Fruit fly (Drosophila melanogaster): ENCODE data around the gene plh.

dm6 chr3R:5031881-5032280 lies 21.1 kb upstream of the plh start:
- TF ChIP-seq Snoo (tag; optimal IDR thresholded peaks at IDR 0.05) (no peak), CG15710 (tag; optimal IDR thresholded peaks at IDR 0.05) (no peak), gl (tag; optimal IDR thresholded peaks at IDR 0.05) (no peak), Ets98B (GFP tag; IDR thresholded peaks at IDR 0.05) (no peak), CG8159 (tag; optimal IDR thresholded peaks at IDR 0.05) (no peak), CG12605 (GFP tag; IDR thresholded peaks at IDR 0.05) (no peak), D1 (tag; optimal IDR thresholded peaks at IDR 0.05) (no peak), Pif1B (GFP tag; optimal IDR thresholded peaks at IDR 0.05) (no peak), fd96Ca (GFP tag; IDR thresholded peaks at IDR 0.05) (no peak), CG10348 (GFP tag; IDR thresholded peaks at IDR 0.05) (no peak), EcR (GFP tag; optimal IDR thresholded peaks at IDR 0.05) (no peak), rn (GFP tag; IDR thresholded peaks at IDR 0.05) (no peak), CG9948 (tag; optimal IDR thresholded peaks at IDR 0.05) (no peak), CG34367 (tag; optimal IDR thresholded peaks at IDR 0.05) (no peak)
